Worm (Caenorhabditis elegans) whole organism, young adult: Measurements from ENCODE around the gene noca-2.

Experiments used
- F22D6.2 ChIP-seq: sonication (generic microtip); optimal IDR thresholded peaks from 2 replicates; lab custom pipeline; 2016; ENCODE audit warnings: mild to moderate bottlenecking, missing genetic modification characterization, missing compliant biosample characterization
- Y95B8A.8 ChIP-seq: fragments of 200-800 bp; sonication (Bioruptor generic); IDR thresholded peaks from 2 replicates; pipeline ENCODE4 v1.3.6; 2022; ENCODE audit warnings: missing genetic modification reagents, missing genetic modification characterization, missing compliant biosample characterization
- ama-1 ChIP-seq, 3 experiments: fragments of 150-350 bp in 1 of 3; sonication (generic microtip) in 2 of 3; optimal IDR thresholded peaks; 2 replicates each; lab custom pipeline; 2014 to 2018; ENCODE audit warnings: missing biosample characterization in 2 of 3, missing genetic modification characterization in 2 of 3, missing genetic modification reagents in 2 of 3
- attf-6 ChIP-seq: fragments of 200-800 bp; sonication (Bioruptor generic); IDR thresholded peaks from 2 replicates; pipeline ENCODE4 v1.3.6; 2022; ENCODE audit warnings: missing genetic modification reagents, missing genetic modification characterization, missing compliant biosample characterization
- dox-1 ChIP-seq: fragments of 200-800 bp; sonication (Bioruptor generic); IDR thresholded peaks from 2 replicates; pipeline ENCODE4 v1.3.6; 2022; ENCODE audit warnings: missing genetic modification reagents, missing genetic modification characterization, missing compliant biosample characterization
- ekl-4 ChIP-seq: fragments of 200-800 bp; sonication (Bioruptor generic); IDR thresholded peaks from 2 replicates; pipeline ENCODE4 v1.3.6; 2022; ENCODE audit warnings: missing genetic modification reagents, missing genetic modification characterization, missing compliant biosample characterization
- hlh-26 ChIP-seq: fragments of 200-800 bp; sonication (Bioruptor generic); conservative IDR thresholded peaks from 2 replicates; pipeline ENCODE4 v1.3.6; 2022; ENCODE audit warnings: missing genetic modification reagents, missing genetic modification characterization, missing compliant biosample characterization
- hmg-1.2 ChIP-seq: fragments of 200-800 bp; sonication (Bioruptor generic); IDR thresholded peaks from 2 replicates; pipeline ENCODE4 v1.3.6; 2022; ENCODE audit warnings: missing genetic modification reagents, missing genetic modification characterization, missing compliant biosample characterization
- hsf-1 ChIP-seq: fragments of 200-800 bp; sonication (Bioruptor generic); IDR thresholded peaks from 2 replicates; pipeline ENCODE4 v1.3.6; 2022; ENCODE audit warnings: missing genetic modification reagents, missing genetic modification characterization, missing compliant biosample characterization
- lin-35 ChIP-seq, 3 experiments: fragments of 150-350 bp in 2 of 3; sonication (generic microtip) in 1 of 3; optimal IDR thresholded peaks; 2 replicates each; lab custom pipeline; 2014 to 2018; ENCODE audit warnings: missing biosample characterization in 3 of 3, missing genetic modification characterization in 3 of 3, missing genetic modification reagents in 3 of 3
- lin-40 ChIP-seq: sonication (generic microtip); optimal IDR thresholded peaks from 2 replicates; lab custom pipeline; 2016; ENCODE audit warnings: missing genetic modification characterization, mild to moderate bottlenecking, missing compliant biosample characterization, missing genotype, missing genetic modification reagents
- snpc-3.4 ChIP-seq: sonication (generic microtip); optimal IDR thresholded peaks from 2 replicates; lab custom pipeline; 2017; ENCODE audit warnings: missing genetic modification characterization, mild to moderate bottlenecking, missing compliant biosample characterization, antibody characterized with exemption, moderate library complexity, missing genotype, missing genetic modification reagents
- unc-62 ChIP-seq: fragments of 150-350 bp; optimal IDR thresholded peaks from 2 replicates; lab custom pipeline; 2014; ENCODE audit warnings: missing biosample characterization, missing genetic modification reagents, missing genetic modification characterization

DNA sequence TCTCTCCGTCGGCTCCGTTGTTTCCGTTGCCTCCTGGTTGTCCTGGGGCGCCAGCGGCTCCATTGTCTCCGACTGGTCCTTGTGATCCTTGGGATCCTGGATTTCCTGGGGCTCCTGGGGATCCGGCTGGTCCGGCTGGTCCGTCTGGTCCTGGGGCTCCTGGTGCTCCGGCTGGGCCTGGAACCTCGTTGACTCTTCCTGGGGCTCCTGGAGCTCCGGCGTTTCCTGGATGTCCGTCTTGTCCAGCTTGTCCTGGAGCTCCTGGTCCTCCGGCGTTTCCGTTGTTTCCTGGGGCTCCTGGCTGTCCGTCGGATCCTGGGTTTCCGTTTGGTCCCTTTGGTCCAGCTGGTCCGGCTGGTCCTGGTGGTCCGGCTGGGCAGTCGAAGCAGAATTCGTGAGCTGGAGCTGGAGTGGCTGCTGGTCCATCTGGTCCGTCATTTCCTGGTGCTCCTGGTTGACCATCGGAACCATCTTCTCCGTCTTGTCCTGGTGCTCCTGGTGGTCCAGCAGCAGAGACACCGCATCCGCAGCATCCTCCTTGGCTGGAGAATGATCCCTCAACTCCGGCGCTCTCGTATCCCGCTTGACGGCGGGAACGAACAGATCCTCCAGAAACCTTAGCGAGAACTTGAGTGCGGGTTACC lies 44.6 kb downstream of the noca-2 start:
- TF ChIP-seq snpc-3.4 (tag; lab: Kevin White, UChicago): no peak
- TF ChIP-seq ekl-4 (GFP tag; lab: Robert Waterston, UW): no peak
- TF ChIP-seq dox-1 (GFP tag; lab: Robert Waterston, UW): no peak
- TF ChIP-seq hmg-1.2 (GFP tag; lab: Robert Waterston, UW): no peak
- TF ChIP-seq hlh-26: no peak
- no peak for TF ChIP-seq unc-62 (GFP tag; lab: Kevin White, UChicago)
- no peak for TF ChIP-seq lin-40 (tag; lab: Kevin White, UChicago)
- TF ChIP-seq ama-1 (optimal IDR thresholded peaks at IDR 0.05; lab: Kevin White, UChicago): no peak
- TF ChIP-seq ama-1 (GFP tag; optimal IDR thresholded peaks at IDR 0.05; lab: Kevin White, UChicago): no peak
- TF ChIP-seq Y95B8A.8 (GFP tag; lab: Robert Waterston, UW): no peak
- no peak for TF ChIP-seq F22D6.2 (tag; lab: Kevin White, UChicago)
- TF ChIP-seq lin-35 (GFP tag; optimal IDR thresholded peaks at IDR 0.05; lab: Kevin White, UChicago): no peak
- TF ChIP-seq hsf-1 (GFP tag; lab: Robert Waterston, UW): no peak
- TF ChIP-seq attf-6 (GFP tag; lab: Robert Waterston, UW): no peak
